Fruit fly (Drosophila melanogaster) whole organism, pupa: ENCODE data around the gene RpS3A.

Experiments used
- CG14655 ChIP-seq: fragments of 200-800 bp; sonication (Bioruptor generic); optimal IDR thresholded peaks from 3 replicates; lab custom pipeline; 2017; ENCODE audit warnings: mild to moderate bottlenecking, missing biosample characterization, missing genetic modification reagents, missing genetic modification characterization
- CG32121 ChIP-seq: fragments of 200-800 bp; sonication (Bioruptor generic); IDR thresholded peaks from 2 replicates; pipeline ENCODE4 v1.3.6; 2022; ENCODE audit warnings: missing biosample characterization, missing genetic modification characterization
- CG34367 ChIP-seq: fragments of 200-800 bp; sonication (Bioruptor generic); optimal IDR thresholded peaks from 2 replicates; lab custom pipeline; 2018; ENCODE audit warnings: missing biosample characterization, mild to moderate bottlenecking, missing genetic modification characterization

DNA sequence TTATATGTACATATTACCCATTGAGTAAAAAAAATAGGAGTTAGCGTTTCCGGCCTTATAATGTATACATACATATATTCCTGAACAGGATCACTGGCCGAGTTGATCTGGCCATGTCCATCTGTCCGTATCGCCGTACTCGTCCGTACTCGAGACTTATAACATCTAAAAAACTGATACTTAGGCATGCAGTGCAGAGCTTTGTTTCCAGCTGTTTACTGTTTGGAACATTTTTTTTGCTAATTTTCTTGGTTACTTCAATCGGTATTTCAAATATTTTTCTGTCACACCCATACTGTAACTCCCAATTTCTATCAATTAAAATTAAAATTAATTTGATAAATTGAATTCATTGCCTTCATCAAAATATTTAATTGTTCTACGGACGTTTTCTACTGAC, 4.5 kb downstream of the RpS3A start:
- no peak for TF ChIP-seq CG32121 (GFP tag; lab: Robert Waterston, UW)
- TF ChIP-seq CG34367 (tag; lab: Kevin White, UChicago), result no peak
- TF ChIP-seq CG14655, result no peak
